Worm (Caenorhabditis elegans) whole organism, L4 larva: ENCODE measurements around the gene atx-3.

Experiments
- F10B5.3 ChIP-seq: sonication (generic microtip); optimal IDR thresholded peaks from 2 replicates; lab custom pipeline; 2016; ENCODE audit warnings: mild to moderate bottlenecking, missing genetic modification characterization, missing compliant biosample characterization
- F44E2.7 ChIP-seq: fragments of 200-800 bp; sonication (Bioruptor generic); IDR thresholded peaks from 2 replicates; pipeline ENCODE4 v2.1.2; 2022; ENCODE audit warnings: missing genetic modification characterization, missing compliant biosample characterization
- R02D3.7 ChIP-seq: fragments of 150-350 bp; sonication (generic microtip); optimal IDR thresholded peaks from 3 replicates; lab custom pipeline; 2014; ENCODE audit warnings: missing biosample characterization, missing genetic modification characterization
- T20F7.1 ChIP-seq: fragments of 200-800 bp; sonication (Bioruptor generic); optimal IDR thresholded peaks from 2 replicates; lab custom pipeline; 2018; ENCODE audit warnings: mild to moderate bottlenecking, missing genetic modification characterization, missing compliant biosample characterization
- T26A8.4 ChIP-seq: fragments of 200-800 bp; sonication (Bioruptor generic); IDR thresholded peaks from 2 replicates; pipeline ENCODE4 v1.3.6; 2022; ENCODE audit warnings: missing genetic modification characterization, missing compliant biosample characterization
- Y48G9A.11 ChIP-seq: fragments of 200-800 bp; sonication (Bioruptor generic); IDR thresholded peaks from 2 replicates; pipeline ENCODE4 v1.3.6; 2022; ENCODE audit warnings: missing genetic modification reagents, missing genetic modification characterization, missing compliant biosample characterization
- aha-1 ChIP-seq: fragments of 150-350 bp; peaks from one replicate; lab custom pipeline; 2014; ENCODE audit warnings: missing biosample characterization, missing genetic modification characterization
- ama-1 ChIP-seq: fragments of 150-350 bp; optimal IDR thresholded peaks from 2 replicates; lab custom pipeline; 2014; ENCODE audit warnings: inconsistent platforms, mixed read lengths
- ctbp-1 ChIP-seq: fragments of 200-800 bp; sonication (Bioruptor generic); IDR thresholded peaks from 2 replicates; pipeline ENCODE4 v1.3.6; 2022; ENCODE audit warnings: missing genetic modification reagents, missing genetic modification characterization, missing compliant biosample characterization
- daf-12 ChIP-seq: fragments of 150-350 bp; optimal IDR thresholded peaks from 2 replicates; lab custom pipeline; 2014; ENCODE audit warnings: missing biosample characterization, missing genetic modification reagents, missing genetic modification characterization
- daf-16 ChIP-seq, 3 experiments: sonication (generic microtip); optimal IDR thresholded peaks; 2 replicates each; lab custom pipeline; 2016 to 2017; ENCODE audit warnings: missing genetic modification characterization in 3 of 3, missing genetic modification reagents in 3 of 3, mild to moderate bottlenecking in 2 of 3, missing compliant biosample characterization in 2 of 3, missing biosample characterization in 1 of 3, moderate library complexity in 1 of 3
- daf-8 ChIP-seq: fragments of 200-800 bp; sonication (Bioruptor generic); IDR thresholded peaks from 2 replicates; pipeline ENCODE4 v1.3.6; 2022; ENCODE audit warnings: missing genetic modification characterization, missing compliant biosample characterization
- dmd-9 ChIP-seq: fragments of 200-800 bp; sonication (Bioruptor generic); IDR thresholded peaks from 2 replicates; pipeline ENCODE4 v1.3.6; 2022; ENCODE audit warnings: missing genetic modification reagents, missing genetic modification characterization, missing compliant biosample characterization
- dpl-1 ChIP-seq: fragments of 150-350 bp; optimal IDR thresholded peaks from 2 replicates; lab custom pipeline; 2014; ENCODE audit warnings: missing biosample characterization, missing genetic modification reagents, missing genetic modification characterization
- duxl-1 ChIP-seq: sonication (generic microtip); optimal IDR thresholded peaks from 2 replicates; lab custom pipeline; 2016; ENCODE audit warnings: mild to moderate bottlenecking, missing genetic modification characterization, moderate library complexity, missing compliant biosample characterization; ENCODE audit not compliant: poor library complexity
- dve-1 ChIP-seq: sonication (generic microtip); optimal IDR thresholded peaks from 2 replicates; lab custom pipeline; 2017; ENCODE audit warnings: antibody characterized with exemption, mild to moderate bottlenecking, missing genetic modification characterization, missing compliant biosample characterization; ENCODE audit not compliant: insufficient read depth
- fkh-10 ChIP-seq: fragments of 150-350 bp; optimal IDR thresholded peaks from 2 replicates; lab custom pipeline; 2014; ENCODE audit warnings: missing biosample characterization, missing genetic modification reagents, missing genetic modification characterization
- hif-1 ChIP-seq, 2 experiments: sonication (generic microtip); optimal IDR thresholded peaks; 2 replicates each; lab custom pipeline; 2016 to 2017; ENCODE audit warnings: missing compliant biosample characterization in 2 of 2, missing genetic modification characterization in 2 of 2, missing genetic modification reagents in 2 of 2, missing genotype in 2 of 2, mild to moderate bottlenecking in 1 of 2
- hlh-30 ChIP-seq: sonication (generic microtip); optimal IDR thresholded peaks from 2 replicates; lab custom pipeline; 2017; ENCODE audit warnings: antibody characterized with exemption, mild to moderate bottlenecking, missing genetic modification characterization, missing compliant biosample characterization; ENCODE audit not compliant: insufficient read depth
- lin-1 ChIP-seq: fragments of 200-800 bp; sonication (Bioruptor generic); IDR thresholded peaks from 2 replicates; pipeline ENCODE4 v1.3.6; 2022; ENCODE audit warnings: missing genetic modification reagents, missing genetic modification characterization, missing compliant biosample characterization
- lin-13 ChIP-seq: fragments of 150-350 bp; optimal IDR thresholded peaks from 2 replicates; lab custom pipeline; 2014; ENCODE audit warnings: missing biosample characterization, missing genetic modification reagents, missing genetic modification characterization
- lin-15B ChIP-seq: fragments of 150-350 bp; sonication (generic microtip); optimal IDR thresholded peaks from 3 replicates; lab custom pipeline; 2014; ENCODE audit warnings: missing biosample characterization, missing genetic modification characterization
- lin-29 ChIP-seq: fragments of 200-800 bp; sonication (Bioruptor generic); IDR thresholded peaks from 2 replicates; pipeline ENCODE4 v1.3.6; 2022; ENCODE audit warnings: missing genetic modification reagents, missing genetic modification characterization, missing compliant biosample characterization
- lin-38 ChIP-seq: fragments of 200-800 bp; sonication (Bioruptor generic); IDR thresholded peaks from 2 replicates; pipeline ENCODE4 v1.3.6; 2022; ENCODE audit warnings: missing genetic modification reagents, missing genetic modification characterization, missing compliant biosample characterization
- lsy-2 ChIP-seq, 2 experiments: fragments of 150-350 bp in 1 of 2; sonication (generic microtip) in 1 of 2; optimal IDR thresholded peaks; 2 replicates each; lab custom pipeline; 2014 to 2017; ENCODE audit warnings: missing biosample characterization in 2 of 2, missing genetic modification characterization in 2 of 2
- madf-9 ChIP-seq: fragments of 200-800 bp; sonication (Bioruptor generic); conservative IDR thresholded peaks from 2 replicates; pipeline ENCODE4 v1.3.6; 2022; ENCODE audit warnings: missing genetic modification reagents, missing genetic modification characterization, missing compliant biosample characterization
- mdl-1 ChIP-seq, 2 experiments: fragments of 150-350 bp in 1 of 2; sonication (generic microtip) in 1 of 2; optimal IDR thresholded peaks; 2 replicates each; lab custom pipeline; 2014 to 2017; ENCODE audit warnings: missing biosample characterization in 2 of 2, missing genetic modification characterization in 2 of 2
- mep-1 ChIP-seq: fragments of 150-350 bp; sonication (generic microtip); optimal IDR thresholded peaks from 3 replicates; lab custom pipeline; 2014; ENCODE audit warnings: missing biosample characterization, missing genetic modification characterization
- mes-2 ChIP-seq: sonication (generic microtip); optimal IDR thresholded peaks from 2 replicates; lab custom pipeline; 2016; ENCODE audit warnings: missing genotype, mild to moderate bottlenecking, missing genetic modification characterization, missing compliant biosample characterization; ENCODE audit not compliant: poor library complexity, severe bottlenecking
- mxl-2 ChIP-seq: fragments of 200-800 bp; sonication (Bioruptor generic); conservative IDR thresholded peaks from 2 replicates; pipeline ENCODE4 v1.3.6; 2022; ENCODE audit warnings: missing genetic modification reagents, missing genetic modification characterization, missing compliant biosample characterization
- nhr-10 ChIP-seq: fragments of 150-350 bp; optimal IDR thresholded peaks from 2 replicates; lab custom pipeline; 2014; ENCODE audit warnings: missing biosample characterization, missing genetic modification characterization
- nhr-25 ChIP-seq: sonication (generic microtip); optimal IDR thresholded peaks from 2 replicates; lab custom pipeline; 2017; ENCODE audit warnings: missing genetic modification characterization, mild to moderate bottlenecking, missing compliant biosample characterization, antibody characterized with exemption, moderate library complexity, borderline replicate concordance; ENCODE audit not compliant: insufficient read depth
- nhr-28 ChIP-seq: fragments of 150-350 bp; optimal IDR thresholded peaks from 2 replicates; lab custom pipeline; 2014; ENCODE audit warnings: missing biosample characterization, missing genetic modification characterization
- nhr-6 ChIP-seq: fragments of 150-350 bp; optimal IDR thresholded peaks from 2 replicates; lab custom pipeline; 2014; ENCODE audit warnings: missing biosample characterization, missing genetic modification characterization
- set-16 ChIP-seq: fragments of 200-800 bp; sonication (Bioruptor generic); IDR thresholded peaks from 2 replicates; pipeline ENCODE4 v1.3.6; 2022; ENCODE audit warnings: missing genetic modification reagents, missing genetic modification characterization, missing compliant biosample characterization
- snpc-1.2 ChIP-seq: fragments of 200-800 bp; sonication (Bioruptor generic); IDR thresholded peaks from 2 replicates; pipeline ENCODE4 v1.3.6; 2022; ENCODE audit warnings: missing genetic modification reagents, missing genetic modification characterization, missing compliant biosample characterization
- snpc-4 ChIP-seq: fragments of 150-350 bp; optimal IDR thresholded peaks from 2 replicates; lab custom pipeline; 2014; ENCODE audit warnings: missing biosample characterization, missing genetic modification characterization
- unc-62 ChIP-seq, 3 experiments: fragments of 150-350 bp in 1 of 3; sonication (generic microtip); optimal IDR thresholded peaks in 2 of 3; peaks in 1 of 3; 1 replicate in 1 of 3; 2 replicates in 2 of 3; lab custom pipeline; 2014 to 2017; ENCODE audit warnings: missing biosample characterization in 3 of 3, missing genetic modification characterization in 3 of 3, missing genetic modification reagents in 3 of 3, missing genotype in 1 of 3
- zfp-2 ChIP-seq: sonication (generic microtip); optimal IDR thresholded peaks from 2 replicates; lab custom pipeline; 2016; ENCODE audit warnings: mild to moderate bottlenecking, missing genetic modification characterization, missing compliant biosample characterization
- zfp-3 ChIP-seq: fragments of 200-800 bp; sonication (Bioruptor generic); conservative IDR thresholded peaks from 2 replicates; pipeline ENCODE4 v1.3.6; 2022; ENCODE audit warnings: missing genetic modification reagents, missing genetic modification characterization, missing compliant biosample characterization
- zip-11 ChIP-seq: fragments of 200-800 bp; sonication (Bioruptor generic); IDR thresholded peaks from 2 replicates; pipeline ENCODE4 v1.3.6; 2022; ENCODE audit warnings: missing genetic modification characterization, missing compliant biosample characterization

The atx-3 gene

ce11 chrV:15575305-15575704 lies 1.9 kb downstream of the atx-3 start, which contains the start of gene mdt-28:
Gene mdt-28 (minus strand): TSS chrV:15575405.
- TF ChIP-seq hlh-30 (tag; lab: Kevin White, UChicago) (no peak), snpc-1.2 (GFP tag; lab: Robert Waterston, UW) (no peak), snpc-4 (tag; lab: Kevin White, UChicago) (no peak), lin-13 (GFP tag; lab: Kevin White, UChicago) (no peak), lin-38 (GFP tag; lab: Robert Waterston, UW) (0 out of 2 replicates have a peak, but pooled peaks have one; percentile 33)

ce11 chrV:15572613-15573012 lies 4.6 kb downstream of the atx-3 start, which contains the start of gene fbxa-94:
Gene fbxa-94 (plus strand): TSS chrV:15572913.
- TF ChIP-seq zip-11 = no peak
- TF ChIP-seq duxl-1 (tag; lab: Kevin White, UChicago) = no peak
- TF ChIP-seq zfp-3 = no peak
- TF ChIP-seq T20F7.1 (GFP tag; lab: Kevin White, UChicago) = no peak
- no peak for TF ChIP-seq lin-15B (tag; lab: Kevin White, UChicago)
- no peak for TF ChIP-seq ctbp-1 (GFP tag; lab: Robert Waterston, UW)
- no peak for TF ChIP-seq zfp-2 (tag; lab: Kevin White, UChicago)
- TF ChIP-seq madf-9 (GFP tag; lab: Robert Waterston, UW) = no peak
- TF ChIP-seq dmd-9 = no peak
- no peak for TF ChIP-seq fkh-10 (GFP tag; lab: Kevin White, UChicago)

ce11 chrV:15571006-15571526 lies 6.2 kb downstream of the atx-3 start, which contains the start of gene fbxa-95:
Gene fbxa-95 (plus strand): TSS chrV:15571476.
- TF ChIP-seq nhr-25 (tag; lab: Kevin White, UChicago) (no peak), mep-1 (tag; lab: Kevin White, UChicago) (no peak), Y48G9A.11 (GFP tag; lab: Robert Waterston, UW) (0 out of 2 replicates have a peak, but pooled peaks have one; percentile 11), aha-1 (tag; lab: Kevin White, UChicago) (peak; percentile 55)
- TF ChIP-seq, all 104 proteins: peak for 2

ce11 chrV:15569702-15570430 lies 7.4 kb downstream of the atx-3 start, which contains the start of gene lsm-5:
Gene lsm-5 (plus strand): TSS chrV:15570380.
- TF ChIP-seq dve-1 (tag; lab: Kevin White, UChicago) (peak; percentile 11), ama-1 (lab: Kevin White, UChicago) (peak; percentile 94), lin-29 (GFP tag; lab: Robert Waterston, UW) (no peak), T26A8.4 (GFP tag; lab: Robert Waterston, UW) (no peak), F10B5.3 (tag; lab: Kevin White, UChicago) (no peak), nhr-28 (tag; lab: Kevin White, UChicago) (peak; percentile 33), hif-1 (tag; optimal IDR thresholded peaks at IDR 0.05; lab: Kevin White, UChicago) (peak in 1 of 2 experiments; percentile 19), nhr-6 (peak; percentile 40), mdl-1 (tag; optimal IDR thresholded peaks at IDR 0.05; lab: Kevin White, UChicago) (no peak), daf-12 (no peak), daf-16 (GFP tag; optimal IDR thresholded peaks at IDR 0.05; lab: Kevin White, UChicago) (no peak), daf-16 (tag; optimal IDR thresholded peaks at IDR 0.05; lab: Kevin White, UChicago) (peak; percentile 50), lin-1 (GFP tag; lab: Robert Waterston, UW) (no peak), set-16 (no peak), lsy-2 (tag; optimal IDR thresholded peaks at IDR 0.05; lab: Kevin White, UChicago) (peak; percentile 37 to 73), mes-2 (tag; lab: Kevin White, UChicago) (peak; percentile 75), mep-1 (tag; lab: Kevin White, UChicago) (peak; percentile 70), lin-15B (tag; lab: Kevin White, UChicago) (no peak), dpl-1 (peak; percentile 93), R02D3.7 (tag; lab: Kevin White, UChicago) (peak; percentile 80), nhr-10 (tag; lab: Kevin White, UChicago) (peak; percentile 85), unc-62 (GFP tag; optimal IDR thresholded peaks at IDR 0.05 in 1 of 2; lab: Kevin White, UChicago) (peak in 1 of 2 experiments; percentile 81), unc-62 (tag; optimal IDR thresholded peaks at IDR 0.05; lab: Kevin White, UChicago) (no peak), mxl-2 (GFP tag; lab: Robert Waterston, UW) (no peak), F44E2.7 (GFP tag; lab: Robert Waterston, UW) (no peak), daf-8 (GFP tag; lab: Robert Waterston, UW) (no peak), Y48G9A.11 (GFP tag; lab: Robert Waterston, UW) (peak; percentile 93)
